Fruit fly (Drosophila melanogaster): ENCODE measurements around the gene Myo95E.

- TF ChIP-seq CTCF (optimal IDR thresholded peaks at IDR 0.05) (no peak), CG8478 (optimal IDR thresholded peaks at IDR 0.05) (no peak)
These were observed 18.3 kb downstream of the Myo95E start for dm6 chr3R:24142971-24143370.
